Worm (Caenorhabditis elegans): Measurements from ENCODE around the gene glt-4.

DNA sequence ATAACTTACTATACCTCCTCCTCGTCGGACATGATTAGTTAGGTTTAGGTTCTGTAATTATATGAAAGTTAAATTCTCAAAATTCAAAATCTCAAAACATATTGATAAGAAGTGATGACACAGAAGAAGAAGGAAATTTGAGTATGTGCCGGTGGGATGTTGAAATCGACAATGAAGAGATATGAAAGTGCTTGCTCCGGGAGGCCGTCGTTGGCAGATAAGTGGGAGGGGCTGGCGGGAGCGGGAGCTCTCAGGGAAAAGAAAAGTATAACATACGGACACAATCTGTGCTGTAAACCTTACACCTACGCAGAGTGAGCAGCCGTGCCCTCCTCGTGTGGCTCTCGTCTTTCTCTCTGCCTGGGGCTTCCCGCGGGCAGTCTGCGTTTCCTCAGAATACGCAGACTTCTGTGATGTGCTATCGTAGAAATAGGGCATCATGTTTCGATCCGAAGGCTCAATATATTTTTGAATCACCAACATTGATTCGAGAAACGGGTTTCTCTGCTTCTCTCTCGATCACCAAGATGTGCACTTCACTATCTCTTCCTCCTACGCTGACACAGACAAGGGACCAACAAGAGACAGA lies 7.0 kb downstream of the glt-4 start, which contains the start of gene mup-2:
- TF ChIP-seq T22C8.4 (GFP tag; IDR thresholded peaks at IDR 0.05) (no peak), flt-1 (GFP tag; IDR thresholded peaks at IDR 0.05) (no peak), ref-1 (GFP tag; conservative IDR thresholded peaks at IDR 0.05) (no peak)
